Worm (Caenorhabditis elegans): ENCODE measurements around the gene his-37.

his-37 gene

DNA sequence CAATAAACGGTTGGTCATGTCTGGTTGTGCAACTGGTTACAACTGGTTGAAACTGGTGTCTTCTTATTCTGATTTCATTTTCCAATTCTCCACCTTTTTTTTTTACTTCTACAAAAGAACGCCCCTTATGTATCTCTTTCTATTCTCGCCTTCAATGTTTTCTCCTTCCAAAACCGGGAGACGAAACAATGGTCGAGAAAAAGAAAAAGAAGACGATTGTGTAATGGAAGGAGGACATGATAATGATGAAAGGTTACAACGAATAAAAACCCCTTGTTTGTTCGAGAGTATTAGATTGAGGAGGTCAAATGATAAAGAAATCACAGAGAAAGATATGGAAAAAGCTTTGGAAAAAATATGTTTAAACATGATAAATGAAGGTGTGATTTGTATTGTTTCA, 28.1 kb upstream of the his-37 start, which contains the start of gene C50F4.8:
Gene C50F4.8 (minus strand): TSS at position 28 of the 400 bp plus-strand sequence.
- no peak for TF ChIP-seq tbx-7 (tag; optimal IDR thresholded peaks at IDR 0.05)
- TF ChIP-seq unc-55 (GFP tag; optimal IDR thresholded peaks at IDR 0.05), result no peak
- TF ChIP-seq sdc-2 (tag; optimal IDR thresholded peaks at IDR 0.05), result no peak
- no peak for TF ChIP-seq elt-4 (tag; optimal IDR thresholded peaks at IDR 0.05)
- TF ChIP-seq ceh-2 (tag; optimal IDR thresholded peaks at IDR 0.05), result no peak
- no peak for TF ChIP-seq sox-4 (tag; optimal IDR thresholded peaks at IDR 0.05)
- no peak for TF ChIP-seq lin-11 (tag; optimal IDR thresholded peaks at IDR 0.05)
- TF ChIP-seq pha-4 (tag; optimal IDR thresholded peaks at IDR 0.05), result no peak
- no peak for TF ChIP-seq ceh-19 (GFP tag; optimal IDR thresholded peaks at IDR 0.05)
- no peak for TF ChIP-seq ref-2 (tag; optimal IDR thresholded peaks at IDR 0.05)

DNA sequence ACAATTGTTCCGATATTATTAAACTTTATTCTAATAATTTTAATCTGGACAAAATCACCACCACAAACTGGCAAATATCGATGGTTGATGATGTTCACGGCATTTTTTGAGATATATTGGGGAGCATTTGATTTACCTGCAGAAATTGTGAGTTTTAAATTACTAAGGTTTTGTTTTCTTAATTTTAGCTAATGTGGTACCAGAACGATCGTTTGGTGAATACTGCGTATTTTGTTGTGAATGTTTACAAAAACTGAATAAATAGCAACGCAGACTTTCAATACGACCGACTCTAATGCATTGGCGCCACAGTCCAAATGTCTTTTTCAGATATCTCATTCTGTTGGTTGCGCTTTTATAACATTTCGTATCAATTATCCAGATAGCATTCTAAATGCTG, 25.2 kb upstream of the his-37 start:
- TF ChIP-seq ceh-22 (tag; optimal IDR thresholded peaks at IDR 0.05) (no peak), pqm-1 (tag; optimal IDR thresholded peaks at IDR 0.05) (no peak), unc-42 (tag; optimal IDR thresholded peaks at IDR 0.05) (no peak), ztf-16 (tag; optimal IDR thresholded peaks at IDR 0.05) (no peak), dmd-4 (tag; optimal IDR thresholded peaks at IDR 0.05; ENCODE audit: borderline replicate concordance) (no peak), hlh-30 (tag; optimal IDR thresholded peaks at IDR 0.05; ENCODE audit: insufficient read depth) (no peak)

DNA sequence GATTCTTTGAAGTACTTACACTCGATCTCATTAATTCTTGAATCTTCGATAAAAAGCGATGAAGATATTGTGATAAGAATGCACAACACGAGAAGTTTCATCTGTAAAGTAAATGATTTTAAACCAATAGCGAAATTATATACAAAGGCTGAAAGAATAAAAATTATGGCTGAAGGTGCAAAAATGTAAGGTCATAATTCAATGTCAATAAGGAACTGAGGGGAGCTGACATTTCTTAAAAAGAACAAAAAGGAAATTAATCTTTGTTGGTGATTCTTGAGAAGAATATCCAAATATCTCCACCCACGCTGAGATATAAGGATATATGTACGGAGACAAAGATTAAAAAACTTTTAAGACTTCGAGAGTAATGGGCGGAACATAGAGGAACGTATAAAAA, 22.8 kb upstream of the his-37 start, which contains the start of gene C50F4.9:
Gene C50F4.9 (minus strand): TSS at position 101 of the 400 bp plus-strand sequence.
- no peak for TF ChIP-seq dve-1 (tag; optimal IDR thresholded peaks at IDR 0.05)
- TF ChIP-seq unc-55 (GFP tag; optimal IDR thresholded peaks at IDR 0.05), result no peak
- TF ChIP-seq nhr-11 (tag; optimal IDR thresholded peaks at IDR 0.05), result no peak
- no peak for TF ChIP-seq zip-5 (tag; optimal IDR thresholded peaks at IDR 0.05)
- TF ChIP-seq hlh-6 (tag; optimal IDR thresholded peaks at IDR 0.05), result no peak
- TF ChIP-seq ama-1 (optimal IDR thresholded peaks at IDR 0.05), result no peak
- TF ChIP-seq ceh-34 (tag; optimal IDR thresholded peaks at IDR 0.05), result no peak
- TF ChIP-seq unc-42 (tag; optimal IDR thresholded peaks at IDR 0.05), result no peak

- TF ChIP-seq pha-2 (tag; optimal IDR thresholded peaks at IDR 0.05) (no peak), unc-86 (tag; optimal IDR thresholded peaks at IDR 0.05) (no peak), odd-2 (tag; optimal IDR thresholded peaks at IDR 0.05) (no peak), zip-5 (tag; optimal IDR thresholded peaks at IDR 0.05) (no peak), lim-6 (tag; optimal IDR thresholded peaks at IDR 0.05) (no peak), sox-2 (GFP tag; IDR thresholded peaks at IDR 0.05) (no peak), syd-9 (tag; optimal IDR thresholded peaks at IDR 0.05) (no peak), dve-1 (tag; optimal IDR thresholded peaks at IDR 0.05) (no peak), hlh-13 (GFP tag; optimal IDR thresholded peaks at IDR 0.05) (no peak), unc-42 (tag; optimal IDR thresholded peaks at IDR 0.05) (no peak)
These were observed 20.4 kb upstream of the his-37 start, which contains the start of gene C50F4.1 for ce11 chrV:9526470-9526869. TSS of gene C50F4.1 (plus strand) at chrV:9526793.

ce11 chrV:9527337-9527736, 19.6 kb upstream of the his-37 start:
- TF ChIP-seq ztf-16 (tag; optimal IDR thresholded peaks at IDR 0.05) (no peak), nhr-11 (tag; optimal IDR thresholded peaks at IDR 0.05) (no peak)

- TF ChIP-seq nhr-232 (tag; optimal IDR thresholded peaks at IDR 0.05), result no peak
- no peak for TF ChIP-seq K09A11.1 (tag; optimal IDR thresholded peaks at IDR 0.05; ENCODE audit: insufficient read depth)
- TF ChIP-seq nfya-1 (tag; optimal IDR thresholded peaks at IDR 0.05), result no peak
- TF ChIP-seq gmeb-2 (tag; optimal IDR thresholded peaks at IDR 0.05), result no peak
- no peak for TF ChIP-seq unc-86 (tag; optimal IDR thresholded peaks at IDR 0.05)
- no peak for TF ChIP-seq eyg-1 (tag; optimal IDR thresholded peaks at IDR 0.05)
- no peak for TF ChIP-seq lin-11 (tag; optimal IDR thresholded peaks at IDR 0.05)
- TF ChIP-seq Y22D7AL.16 (tag; optimal IDR thresholded peaks at IDR 0.05), result no peak
- no peak for TF ChIP-seq odd-2 (tag; optimal IDR thresholded peaks at IDR 0.05)
- TF ChIP-seq hlh-8 (tag; optimal IDR thresholded peaks at IDR 0.05), result no peak
- TF ChIP-seq T23F11.4 (GFP tag; optimal IDR thresholded peaks at IDR 0.05), result no peak
- TF ChIP-seq mec-3 (tag; optimal IDR thresholded peaks at IDR 0.05; ENCODE audit: borderline replicate concordance), result no peak
- no peak for TF ChIP-seq pag-3 (tag; optimal IDR thresholded peaks at IDR 0.05; ENCODE audit: borderline replicate concordance)
- no peak for TF ChIP-seq pqm-1 (tag; optimal IDR thresholded peaks at IDR 0.05)
- TF ChIP-seq lim-6 (tag; optimal IDR thresholded peaks at IDR 0.05), result no peak
- TF ChIP-seq ceh-14 (tag; optimal IDR thresholded peaks at IDR 0.05), result no peak
- TF ChIP-seq ceh-6 (GFP tag; optimal IDR thresholded peaks at IDR 0.05), result no peak
- no peak for TF ChIP-seq fkh-10 (GFP tag; optimal IDR thresholded peaks at IDR 0.05)
These were observed 18.9 kb upstream of the his-37 start for ce11 chrV:9527984-9528383.

All from whole organism, late embryonic.